Fruit fly (Drosophila melanogaster) whole organism, embryonic: Measurements from ENCODE around the gene CG2147.

ENCODE experiments used
- Aef1 ChIP-seq: fragments of 200-800 bp; sonication (Bioruptor generic); IDR thresholded peaks from 3 replicates; pipeline ENCODE4 v1.3.6; 2022; ENCODE audit warnings: missing biosample characterization, missing genetic modification characterization
- B-H2 ChIP-seq: fragments of 200-800 bp; sonication (Bioruptor generic); optimal IDR thresholded peaks from 2 replicates; lab custom pipeline; 2018; ENCODE audit warnings: missing biosample characterization, mild to moderate bottlenecking, missing genetic modification characterization
- Bteb2 ChIP-seq: fragments of 200-800 bp; sonication (Bioruptor generic); optimal IDR thresholded peaks from 2 replicates; lab custom pipeline; 2016; ENCODE audit warnings: missing biosample characterization, missing genetic modification characterization
- CG12659 ChIP-seq: fragments of 200-800 bp; sonication (Bioruptor generic); optimal IDR thresholded peaks from 3 replicates; lab custom pipeline; 2017; ENCODE audit warnings: mild to moderate bottlenecking, missing biosample characterization, missing genetic modification reagents, missing genetic modification characterization
- CG13123 ChIP-seq: fragments of 200-800 bp; sonication (Bioruptor generic); optimal IDR thresholded peaks from 2 replicates; lab custom pipeline; 2016; ENCODE audit warnings: missing biosample characterization, missing genetic modification characterization
- CG15073 ChIP-seq: fragments of 200-800 bp; sonication (Bioruptor generic); optimal IDR thresholded peaks from 2 replicates; lab custom pipeline; 2016; ENCODE audit warnings: missing biosample characterization, missing genetic modification characterization
- CG1602 ChIP-seq: fragments of 200-800 bp; sonication (Bioruptor generic); optimal IDR thresholded peaks from 3 replicates; lab custom pipeline; 2016; ENCODE audit warnings: missing biosample characterization, missing genetic modification characterization
- CG16815 ChIP-seq: fragments of 200-800 bp; sonication (Bioruptor generic); optimal IDR thresholded peaks from 3 replicates; lab custom pipeline; 2017; ENCODE audit warnings: missing biosample characterization, mild to moderate bottlenecking, missing genetic modification characterization
- CG17328 ChIP-seq: fragments of 200-800 bp; sonication (Bioruptor generic); IDR thresholded peaks from 2 replicates; pipeline ENCODE4 v1.3.6; 2022; ENCODE audit warnings: missing biosample characterization, missing genetic modification characterization
- CG2116 ChIP-seq: fragments of 200-800 bp; sonication (Bioruptor generic); optimal IDR thresholded peaks from 3 replicates; lab custom pipeline; 2018; ENCODE audit warnings: missing biosample characterization, mild to moderate bottlenecking, missing genetic modification characterization
- CG3163 ChIP-seq: fragments of 200-800 bp; sonication (Bioruptor generic); optimal IDR thresholded peaks from 3 replicates; lab custom pipeline; 2016; ENCODE audit warnings: missing biosample characterization, missing genetic modification characterization
- CG34376 ChIP-seq: fragments of 200-800 bp; sonication (Bioruptor generic); optimal IDR thresholded peaks from 2 replicates; lab custom pipeline; 2018; ENCODE audit warnings: missing biosample characterization, mild to moderate bottlenecking, missing genetic modification characterization
- CG4404 ChIP-seq: fragments of 200-800 bp; sonication (Bioruptor generic); IDR thresholded peaks from 2 replicates; pipeline ENCODE4 v1.3.6; 2022; ENCODE audit warnings: missing biosample characterization, missing genetic modification characterization
- CG7987 ChIP-seq: fragments of 200-800 bp; sonication (Bioruptor generic); optimal IDR thresholded peaks from 2 replicates; lab custom pipeline; 2018; ENCODE audit warnings: missing biosample characterization, mild to moderate bottlenecking, missing genetic modification characterization, moderate library complexity
- CG8089 ChIP-seq: fragments of 200-800 bp; sonication (Bioruptor generic); optimal IDR thresholded peaks from 3 replicates; lab custom pipeline; 2016; ENCODE audit warnings: missing biosample characterization, missing genetic modification characterization
- CG9797 ChIP-seq: fragments of 200-800 bp; sonication (Bioruptor generic); optimal IDR thresholded peaks from 3 replicates; lab custom pipeline; 2018; ENCODE audit warnings: missing biosample characterization, mild to moderate bottlenecking, missing genetic modification characterization
- Deaf1 ChIP-seq: fragments of 200-800 bp; optimal IDR thresholded peaks from 3 replicates; lab custom pipeline; 2019; ENCODE audit warnings: missing biosample characterization, mild to moderate bottlenecking, missing genetic modification characterization, moderate library complexity
- E2f2 ChIP-seq: fragments of 200-800 bp; sonication (Bioruptor generic); IDR thresholded peaks from 2 replicates; pipeline ENCODE4 v1.3.6; 2022; ENCODE audit warnings: missing biosample characterization, missing genetic modification characterization
- HHEX ChIP-seq: fragments of 200-800 bp; sonication (Bioruptor generic); optimal IDR thresholded peaks from 3 replicates; lab custom pipeline; 2017; ENCODE audit warnings: missing biosample characterization, mild to moderate bottlenecking, missing genetic modification characterization, missing genetic modification reagents
- Hand ChIP-seq: fragments of 200-800 bp; sonication (Bioruptor generic); optimal IDR thresholded peaks from 2 replicates; lab custom pipeline; 2017; ENCODE audit warnings: mild to moderate bottlenecking, missing biosample characterization, missing genetic modification reagents, missing genetic modification characterization
- Hr51 ChIP-seq, 2 experiments: fragments of 200-800 bp; sonication (Bioruptor generic); optimal IDR thresholded peaks; 2 replicates in 1 of 2; 3 replicates in 1 of 2; lab custom pipeline; 2016 to 2018; ENCODE audit warnings: missing biosample characterization in 2 of 2, missing genetic modification characterization in 2 of 2, mild to moderate bottlenecking in 1 of 2, moderate library complexity in 1 of 2
- Kr ChIP-seq: fragments of 200-800 bp; sonication (Bioruptor generic); optimal IDR thresholded peaks from 2 replicates; lab custom pipeline; 2017; ENCODE audit warnings: missing biosample characterization, mild to moderate bottlenecking, missing genetic modification characterization
- Pdp1 ChIP-seq, 2 experiments: fragments of 200-800 bp; sonication (Bioruptor generic); optimal IDR thresholded peaks; 3 replicates each; lab custom pipeline; 2016; ENCODE audit warnings: missing biosample characterization in 2 of 2, missing genetic modification characterization in 2 of 2, mild to moderate bottlenecking in 1 of 2, moderate library complexity in 1 of 2
- Sry-β ChIP-seq: fragments of 200-800 bp; sonication (Bioruptor generic); optimal IDR thresholded peaks from 2 replicates; lab custom pipeline; 2018; ENCODE audit warnings: missing biosample characterization, mild to moderate bottlenecking, missing genetic modification characterization, moderate library complexity
- Stat92E ChIP-seq, 3 experiments: fragments of >200 bp in 2 of 3; fragments of 200-800 bp in 1 of 3; sonication (Bioruptor generic) in 1 of 3; optimal IDR thresholded peaks; 2 replicates each; lab custom pipeline; 2017 to 2019; ENCODE audit warnings: missing biosample characterization in 3 of 3, missing genetic modification characterization in 3 of 3, mild to moderate bottlenecking in 1 of 3, moderate library complexity in 1 of 3
- Taf1 ChIP-seq: fragments of 200-800 bp; sonication (Bioruptor generic); IDR thresholded peaks from 2 replicates; pipeline ENCODE4 v1.3.6; 2022; ENCODE audit warnings: missing biosample characterization, missing genetic modification characterization
- Xrp1 ChIP-seq: fragments of 200-800 bp; sonication (Bioruptor generic); IDR thresholded peaks from 2 replicates; pipeline ENCODE4 v1.3.6; 2022; ENCODE audit warnings: missing biosample characterization, missing genetic modification characterization
- abd-A ChIP-seq: fragments of 200-800 bp; sonication (Bioruptor generic); optimal IDR thresholded peaks from 3 replicates; lab custom pipeline; 2019; ENCODE audit warnings: missing biosample characterization, mild to moderate bottlenecking, missing genetic modification characterization, moderate library complexity
- ase ChIP-seq: fragments of 200-800 bp; sonication (Bioruptor generic); IDR thresholded peaks from 3 replicates; pipeline ENCODE4 v1.3.6; 2022; ENCODE audit warnings: missing biosample characterization, missing genetic modification characterization
- bbx ChIP-seq: fragments of 200-800 bp; sonication (Bioruptor generic); IDR thresholded peaks from 2 replicates; pipeline ENCODE4 v1.3.6; 2022; ENCODE audit warnings: missing biosample characterization, missing genetic modification characterization; ENCODE audit not compliant: partially characterized antibody
- bsh ChIP-seq, 2 experiments: fragments of 200-800 bp; sonication (Bioruptor generic); optimal IDR thresholded peaks; 2 replicates each; lab custom pipeline; 2017 to 2018; ENCODE audit warnings: mild to moderate bottlenecking in 2 of 2, missing biosample characterization in 2 of 2, missing genetic modification characterization in 2 of 2, moderate library complexity in 1 of 2
- cad ChIP-seq: fragments of >200 bp; optimal IDR thresholded peaks from 2 replicates; lab custom pipeline; 2017; ENCODE audit warnings: missing biosample characterization, missing genetic modification characterization
- cas ChIP-seq: fragments of 200-800 bp; sonication (Bioruptor generic); IDR thresholded peaks from 2 replicates; pipeline ENCODE4 v1.3.6; 2022; ENCODE audit warnings: missing biosample characterization, missing genetic modification characterization
- da ChIP-seq: fragments of 200-800 bp; sonication (Bioruptor generic); optimal IDR thresholded peaks from 2 replicates; lab custom pipeline; 2016; ENCODE audit warnings: missing biosample characterization, missing genetic modification characterization
- emc ChIP-seq: fragments of 200-800 bp; sonication (Bioruptor generic); optimal IDR thresholded peaks from 2 replicates; lab custom pipeline; 2016; ENCODE audit warnings: missing biosample characterization, missing genetic modification characterization
- en ChIP-seq: fragments of 200-800 bp; sonication (Bioruptor generic); optimal IDR thresholded peaks from 2 replicates; lab custom pipeline; 2016; ENCODE audit warnings: missing biosample characterization, missing genetic modification characterization
- exex ChIP-seq: fragments of 200-800 bp; sonication (Bioruptor generic); optimal IDR thresholded peaks from 4 replicates; lab custom pipeline; 2018; ENCODE audit warnings: missing biosample characterization, mild to moderate bottlenecking, missing genetic modification characterization, moderate library complexity
- eyg ChIP-seq: fragments of 200-800 bp; sonication (Bioruptor generic); optimal IDR thresholded peaks from 3 replicates; lab custom pipeline; 2016; ENCODE audit warnings: missing biosample characterization, missing genetic modification characterization
- gcm2 ChIP-seq: fragments of 200-800 bp; sonication (Bioruptor generic); optimal IDR thresholded peaks from 2 replicates; lab custom pipeline; 2016; ENCODE audit warnings: missing biosample characterization, missing genetic modification characterization
- hkb ChIP-seq, 2 experiments: fragments of 200-800 bp in 1 of 2; fragments of >200 bp in 1 of 2; sonication (Bioruptor generic) in 1 of 2; IDR thresholded peaks in 1 of 2; optimal IDR thresholded peaks in 1 of 2; 2 replicates each; pipeline versions ENCODE4 v1.3.6 to Lab custom; 2017 to 2022; ENCODE audit warnings: missing biosample characterization in 1 of 2, missing genetic modification characterization in 1 of 2
- kay ChIP-seq: fragments of 200-800 bp; sonication (Bioruptor generic); optimal IDR thresholded peaks from 2 replicates; lab custom pipeline; 2016; ENCODE audit warnings: missing biosample characterization, missing genetic modification characterization
- mld ChIP-seq: fragments of 200-800 bp; sonication (Bioruptor generic); IDR thresholded peaks from 3 replicates; pipeline ENCODE4 v1.3.6; 2022; ENCODE audit warnings: missing biosample characterization, missing genetic modification characterization; ENCODE audit not compliant: partially characterized antibody
- oc ChIP-seq: fragments of 200-800 bp; sonication (Bioruptor generic); optimal IDR thresholded peaks from 2 replicates; lab custom pipeline; 2018; ENCODE audit warnings: missing biosample characterization, mild to moderate bottlenecking, missing genetic modification characterization, moderate library complexity
- phol ChIP-seq: fragments of 200-800 bp; sonication (Bioruptor generic); optimal IDR thresholded peaks from 3 replicates; lab custom pipeline; 2018; ENCODE audit warnings: missing biosample characterization, mild to moderate bottlenecking, missing genetic modification characterization, moderate library complexity
- sd ChIP-seq: fragments of 200-800 bp; sonication (Bioruptor generic); optimal IDR thresholded peaks from 3 replicates; lab custom pipeline; 2018; ENCODE audit warnings: missing biosample characterization, mild to moderate bottlenecking, missing genetic modification characterization, moderate library complexity
- sens ChIP-seq: fragments of 200-800 bp; sonication (Bioruptor generic); peaks from one replicate; lab custom pipeline; 2016; ENCODE audit warnings: missing biosample characterization, missing genetic modification characterization
- so ChIP-seq: fragments of 200-800 bp; sonication (Bioruptor generic); IDR thresholded peaks from 3 replicates; pipeline ENCODE4 v1.3.6; 2022; ENCODE audit warnings: missing biosample characterization, missing genetic modification characterization
- ssp ChIP-seq: fragments of 200-800 bp; sonication (Bioruptor generic); IDR thresholded peaks from 2 replicates; pipeline ENCODE4 v1.3.6; 2022; ENCODE audit warnings: missing biosample characterization, missing genetic modification characterization
- vnd ChIP-seq: fragments of 200-800 bp; sonication (Bioruptor generic); IDR thresholded peaks from 3 replicates; pipeline ENCODE4 v1.3.6; 2022; ENCODE audit warnings: missing biosample characterization, missing genetic modification characterization; ENCODE audit not compliant: partially characterized antibody

The CG2147 gene

dm6 chrX:8193017-8193556, 47.4 kb upstream of the CG2147 start (continued):
- TF ChIP-seq Bteb2 (GFP tag; lab: Kevin White, UChicago) (no peak), CG1602 (no peak), abd-A (peak; percentile 6), oc (tag; lab: Kevin White, UChicago) (no peak), B-H2 (no peak), Taf1 (GFP tag; lab: Robert Waterston, UW) (no peak), en (GFP tag; lab: Kevin White, UChicago) (no peak), CG8089 (GFP tag; lab: Kevin White, UChicago) (no peak), CG2116 (GFP tag; lab: Kevin White, UChicago) (no peak), CG3163 (GFP tag; lab: Kevin White, UChicago) (peak; percentile 90), Pdp1 (GFP tag; optimal IDR thresholded peaks at IDR 0.05; lab: Kevin White, UChicago) (peak in 1 of 2 experiments; percentile 19), exex (tag; lab: Kevin White, UChicago) (no peak), Sry-β (GFP tag; lab: Kevin White, UChicago) (peak; percentile 91), CG17328 (GFP tag; lab: Robert Waterston, UW) (peak; percentile 34; the same call in 1 of the 2 replicates), emc (no peak), Xrp1 (no peak), CG7987 (peak; percentile 34), ase (GFP tag; lab: Robert Waterston, UW) (0 out of 3 replicates have a peak, but pooled peaks have one; percentile 19), sens (GFP tag; lab: Kevin White, UChicago) (peak; percentile 71), cad (GFP tag; lab: Kevin White, UChicago) (peak; percentile 62), bbx (GFP tag; lab: Robert Waterston, UW) (peak; percentile 39; the same call in 1 of the 2 replicates), CG15073 (GFP tag; lab: Kevin White, UChicago) (no peak), CG4404 (no peak), CG9797 (GFP tag; lab: Kevin White, UChicago) (no peak), Kr (no peak), sd (tag; lab: Kevin White, UChicago) (peak; percentile 42), CG12659 (GFP tag; lab: Kevin White, UChicago) (peak; percentile 7), mld (GFP tag; lab: Robert Waterston, UW) (no peak), phol (no peak), Deaf1 (tag; lab: Kevin White, UChicago) (peak; percentile 54), cas (GFP tag; lab: Robert Waterston, UW) (0 out of 2 replicates have a peak, but pooled peaks have one; percentile 30), Stat92E (GFP tag; optimal IDR thresholded peaks at IDR 0.05; lab: Kevin White, UChicago) (peak in 1 of 3 experiments; percentile 4), CG13123 (GFP tag; lab: Kevin White, UChicago) (no peak), Hand (no peak), vnd (GFP tag; lab: Robert Waterston, UW) (no peak), gcm2 (GFP tag; lab: Kevin White, UChicago) (no peak), HHEX (GFP tag; lab: Kevin White, UChicago) (no peak), hkb (optimal IDR thresholded peaks at IDR 0.05; lab: Kevin White, UChicago) (no peak), hkb (GFP tag; IDR thresholded peaks at IDR 0.05; lab: Robert Waterston, UW) (peak; percentile 48; the same call in 1 of the 2 replicates), CG34376 (GFP tag; lab: Kevin White, UChicago) (peak; percentile 26), Hr51 (GFP tag; optimal IDR thresholded peaks at IDR 0.05; lab: Kevin White, UChicago) (no peak), E2f2 (0 out of 2 replicates have a peak, but pooled peaks have one; percentile 9), da (no peak), bsh (GFP tag; optimal IDR thresholded peaks at IDR 0.05; lab: Kevin White, UChicago) (no peak), kay (GFP tag; lab: Kevin White, UChicago) (no peak), Aef1 (GFP tag; lab: Robert Waterston, UW) (peak; percentile 43; the same call in 2 of the 3 replicates), CG16815 (GFP tag; lab: Kevin White, UChicago) (no peak), ssp (GFP tag; lab: Robert Waterston, UW) (no peak), so (GFP tag; lab: Robert Waterston, UW) (0 out of 3 replicates have a peak, but pooled peaks have one; percentile 31), eyg (peak; percentile 8)
